Fruit fly (Drosophila melanogaster): ENCODE measurements around the gene Hk.

Hk gene

dm6 chrX:10250659-10251058 lies 12.6 kb downstream of the Hk start (continued):
- TF ChIP-seq CG8281 (tag; optimal IDR thresholded peaks at IDR 0.05): no peak
- no peak for TF ChIP-seq CG42726 (GFP tag; IDR thresholded peaks at IDR 0.05; ENCODE audit: partially characterized antibody)
- TF ChIP-seq CG4730 (GFP tag; IDR thresholded peaks at IDR 0.05): no peak
- TF ChIP-seq Max (GFP tag; optimal IDR thresholded peaks at IDR 0.05): no peak
- no peak for TF ChIP-seq Blimp-1 (GFP tag; optimal IDR thresholded peaks at IDR 0.05)
- TF ChIP-seq CG3065 (GFP tag; optimal IDR thresholded peaks at IDR 0.05): no peak
- no peak for TF ChIP-seq CG17359 (tag; optimal IDR thresholded peaks at IDR 0.05)
- TF ChIP-seq CG32767 (GFP tag; IDR thresholded peaks at IDR 0.05): no peak
- TF ChIP-seq aop (GFP tag; IDR thresholded peaks at IDR 0.05): no peak
- TF ChIP-seq otp (GFP tag; IDR thresholded peaks at IDR 0.05): no peak
- no peak for TF ChIP-seq fu2 (GFP tag; optimal IDR thresholded peaks at IDR 0.05)
- TF ChIP-seq CG6854 (GFP tag; optimal IDR thresholded peaks at IDR 0.05): no peak
- TF ChIP-seq ems (GFP tag; optimal IDR thresholded peaks at IDR 0.05): no peak
- TF ChIP-seq Kr (GFP tag; optimal IDR thresholded peaks at IDR 0.05): no peak
- TF ChIP-seq sens-2 (GFP tag; IDR thresholded peaks at IDR 0.05): no peak
- no peak for TF ChIP-seq Ssrp (tag; optimal IDR thresholded peaks at IDR 0.05)
- no peak for TF ChIP-seq Adf1 (GFP tag; IDR thresholded peaks at IDR 0.05)

dm6 chrX:10250017-10250416 lies 13.3 kb downstream of the Hk start:
- TF ChIP-seq abd-A (tag; optimal IDR thresholded peaks at IDR 0.05) (peak; percentile 16), CG18599 (GFP tag; optimal IDR thresholded peaks at IDR 0.05) (no peak), CG2129 (GFP tag; IDR thresholded peaks at IDR 0.05; ENCODE audit: partially characterized antibody) (no peak), rib (GFP tag; IDR thresholded peaks at IDR 0.05) (0 out of 2 replicates have a peak, but pooled peaks have one; percentile 33), Ets65A (GFP tag) (peak; percentile 53), Pdp1 (GFP tag; optimal IDR thresholded peaks at IDR 0.05) (peak in 1 of 2 experiments; percentile 5), Med (GFP tag) (peak; percentile 42), CG17568 (GFP tag; optimal IDR thresholded peaks at IDR 0.05) (no peak), CG7839 (tag; optimal IDR thresholded peaks at IDR 0.05) (no peak), CG3995 (GFP tag; optimal IDR thresholded peaks at IDR 0.05) (peak; percentile 33), CG4730 (GFP tag; IDR thresholded peaks at IDR 0.05) (no peak), pfk (GFP tag; optimal IDR thresholded peaks at IDR 0.05) (no peak), Deaf1 (tag; optimal IDR thresholded peaks at IDR 0.05) (peak; percentile 79), lab (GFP tag; optimal IDR thresholded peaks at IDR 0.05) (peak; percentile 6), h (optimal IDR thresholded peaks at IDR 0.05) (no peak), CG8281 (tag; optimal IDR thresholded peaks at IDR 0.05) (peak; percentile 100), Trl (optimal IDR thresholded peaks at IDR 0.05) (peak in 1 of 2 experiments; percentile 28), Trl (GFP tag; optimal IDR thresholded peaks at IDR 0.05) (no peak)

dm6 chrX:10247366-10247765 lies 15.9 kb downstream of the Hk start:
- TF ChIP-seq abd-A (tag; optimal IDR thresholded peaks at IDR 0.05): peak; percentile 37
- TF ChIP-seq crol (GFP tag; IDR thresholded peaks at IDR 0.05): peak; percentile 93
- peak; percentile 9 for TF ChIP-seq CG18599 (GFP tag; optimal IDR thresholded peaks at IDR 0.05)
- TF ChIP-seq CG2712 (tag; optimal IDR thresholded peaks at IDR 0.05): peak; percentile 21
- peak; percentile 68 to 69 for TF ChIP-seq Trl (optimal IDR thresholded peaks at IDR 0.05)
- no peak for TF ChIP-seq Trl (GFP tag; optimal IDR thresholded peaks at IDR 0.05)
- TF ChIP-seq Hr78 (GFP tag; optimal IDR thresholded peaks at IDR 0.05): peak in 1 of 2 experiments; percentile 61
- TF ChIP-seq Hr3 (GFP tag; optimal IDR thresholded peaks at IDR 0.05): no peak
- TF ChIP-seq onecut (GFP tag; IDR thresholded peaks at IDR 0.05): peak; percentile 89
- peak; percentile 2 for TF ChIP-seq sqz (GFP tag; optimal IDR thresholded peaks at IDR 0.05)
- peak; percentile 5 for TF ChIP-seq CG5180 (GFP tag; optimal IDR thresholded peaks at IDR 0.05)
- TF ChIP-seq Bteb2 (GFP tag; optimal IDR thresholded peaks at IDR 0.05): no peak
- no peak for TF ChIP-seq CG10431 (GFP tag; optimal IDR thresholded peaks at IDR 0.05)
- no peak for TF ChIP-seq Neu2 (GFP tag; optimal IDR thresholded peaks at IDR 0.05; ENCODE audit: borderline replicate concordance)
- TF ChIP-seq ci (GFP tag; IDR thresholded peaks at IDR 0.05): 0 out of 3 replicates have a peak, but pooled peaks have one; percentile 34
- no peak for TF ChIP-seq prd (optimal IDR thresholded peaks at IDR 0.05)
- no peak for TF ChIP-seq prd (GFP tag; IDR thresholded peaks at IDR 0.05)
- no peak for TF ChIP-seq zen2 (GFP tag; IDR thresholded peaks at IDR 0.05; ENCODE audit: partially characterized antibody)
- TF ChIP-seq cg (GFP tag; optimal IDR thresholded peaks at IDR 0.05): peak; percentile 51
- peak; percentile 75 for TF ChIP-seq sd (tag; optimal IDR thresholded peaks at IDR 0.05)

All from whole organism, embryonic.